2 fruit fly cellular contexts compared by ENCODE assay signal in genomic region chr2L:8071112-8071976, dm6.
A peak's percentile ranks its signal among the peaks of the same experiment; 100 is the strongest.
TF ChIP-seq lines count a peak whose summit lies in the region.

Gene poe, minus strand, starts transcription at chr2L:8071624.

TF ChIP-seq in whole organism, embryonic, 481 proteins besides CTCF, POLR2A, EP300 and RAD21 (continued from another document and continues in another):
- no peak for TF ChIP-seq Pdp1 (GFP tag; optimal IDR thresholded peaks at IDR 0.05; lab: Kevin White, UChicago)
- TF ChIP-seq danr (GFP tag; IDR thresholded peaks at IDR 0.05; lab: Robert Waterston, UW), result peak; percentile 10; the same call in 1 of the 2 replicates
- TF ChIP-seq Hr3 (GFP tag; optimal IDR thresholded peaks at IDR 0.05; lab: Kevin White, UChicago), result peak; percentile 46
- TF ChIP-seq ci (GFP tag; IDR thresholded peaks at IDR 0.05; lab: Robert Waterston, UW), result peak; percentile 56; the same call in 1 of the 3 replicates
- peak; percentile 40 for TF ChIP-seq CoRest (tag; optimal IDR thresholded peaks at IDR 0.05; lab: Kevin White, UChicago)
- TF ChIP-seq CG14710 (tag; optimal IDR thresholded peaks at IDR 0.05; lab: Kevin White, UChicago), result peak; percentile 96
- peak; percentile 21 for TF ChIP-seq Six4 (GFP tag; optimal IDR thresholded peaks at IDR 0.05; lab: Kevin White, UChicago)
- peak; percentile 49; the same call in 1 of the 2 replicates for TF ChIP-seq CG11085 (GFP tag; IDR thresholded peaks at IDR 0.05; lab: Robert Waterston, UW)
- no peak for TF ChIP-seq CG15011 (GFP tag; optimal IDR thresholded peaks at IDR 0.05; lab: Kevin White, UChicago)
- TF ChIP-seq Mrtf (GFP tag; IDR thresholded peaks at IDR 0.05; lab: Robert Waterston, UW), result no peak
- TF ChIP-seq mld (GFP tag; IDR thresholded peaks at IDR 0.05; lab: Robert Waterston, UW; ENCODE audit: partially characterized antibody), result peak; percentile 41; the same call in 1 of the 3 replicates
- peak; percentile 16 for TF ChIP-seq caup (GFP tag; optimal IDR thresholded peaks at IDR 0.05; lab: Kevin White, UChicago; ENCODE audit: severe bottlenecking)
- peak; percentile 83 for TF ChIP-seq row (GFP tag; IDR thresholded peaks at IDR 0.05; lab: Robert Waterston, UW)
- peak; percentile 56; the same call in 1 of the 2 replicates for TF ChIP-seq Awh (GFP tag; IDR thresholded peaks at IDR 0.05; lab: Robert Waterston, UW)
- peak; percentile 74 for TF ChIP-seq Ptx1 (GFP tag; IDR thresholded peaks at IDR 0.05; lab: Robert Waterston, UW)
- TF ChIP-seq abd-A (tag; optimal IDR thresholded peaks at IDR 0.05; lab: Kevin White, UChicago), result no peak
- peak; percentile 59 for TF ChIP-seq Dek (tag; optimal IDR thresholded peaks at IDR 0.05; lab: Kevin White, UChicago)
- TF ChIP-seq CG9727 (GFP tag; optimal IDR thresholded peaks at IDR 0.05; lab: Kevin White, UChicago), result peak; percentile 49
- peak; percentile 70 for TF ChIP-seq E2f1 (GFP tag; IDR thresholded peaks at IDR 0.05; lab: Robert Waterston, UW)
- TF ChIP-seq B-H1 (GFP tag; IDR thresholded peaks at IDR 0.05; lab: Robert Waterston, UW), result peak; percentile 48; the same call in 2 of the 3 replicates
- peak; percentile 74 for TF ChIP-seq MBD-R2 (GFP tag; IDR thresholded peaks at IDR 0.05; lab: Robert Waterston, UW)
- TF ChIP-seq aop (GFP tag; IDR thresholded peaks at IDR 0.05; lab: Robert Waterston, UW), result no peak
- peak; percentile 38 for TF ChIP-seq cwo (GFP tag; optimal IDR thresholded peaks at IDR 0.05; lab: Kevin White, UChicago)
- no peak for TF ChIP-seq Trl (optimal IDR thresholded peaks at IDR 0.05; lab: Kevin White, UChicago)
- TF ChIP-seq Trl (GFP tag; optimal IDR thresholded peaks at IDR 0.05; lab: Kevin White, UChicago), result no peak
- peak; percentile 81 for TF ChIP-seq CG12391 (tag; optimal IDR thresholded peaks at IDR 0.05; lab: Kevin White, UChicago)
- no peak for TF ChIP-seq CG18764 (GFP tag; optimal IDR thresholded peaks at IDR 0.05; lab: Kevin White, UChicago)
- peak; percentile 84 for TF ChIP-seq Abd-B (GFP tag; optimal IDR thresholded peaks at IDR 0.05; lab: Kevin White, UChicago)
- TF ChIP-seq nom (GFP tag; optimal IDR thresholded peaks at IDR 0.05; lab: Kevin White, UChicago), result no peak
- TF ChIP-seq dpn (GFP tag; optimal IDR thresholded peaks at IDR 0.05; lab: Kevin White, UChicago), result no peak
- TF ChIP-seq CG8359 (GFP tag; optimal IDR thresholded peaks at IDR 0.05; lab: Kevin White, UChicago; ENCODE audit: borderline replicate concordance), result peak; percentile 15
- TF ChIP-seq CG7928 (GFP tag; optimal IDR thresholded peaks at IDR 0.05; lab: Kevin White, UChicago), result peak; percentile 85
- TF ChIP-seq ssp (GFP tag; IDR thresholded peaks at IDR 0.05; lab: Robert Waterston, UW), result peak; percentile 48; the same call in 1 of the 2 replicates
- peak; percentile 23; the same call in 1 of the 2 replicates for TF ChIP-seq amos (GFP tag; IDR thresholded peaks at IDR 0.05; lab: Robert Waterston, UW; ENCODE audit: partially characterized antibody)
- no peak for TF ChIP-seq CG3726 (GFP tag; IDR thresholded peaks at IDR 0.05; lab: Robert Waterston, UW)
- peak; percentile 75 to 93 for TF ChIP-seq crp (GFP tag; optimal IDR thresholded peaks at IDR 0.05; lab: Kevin White, UChicago)
- no peak for TF ChIP-seq pros (GFP tag; optimal IDR thresholded peaks at IDR 0.05; lab: Kevin White, UChicago)
- TF ChIP-seq crol (GFP tag; IDR thresholded peaks at IDR 0.05; lab: Robert Waterston, UW), result no peak
- 0 out of 2 replicates have a peak, but pooled peaks have one; percentile 21 for TF ChIP-seq Taf1 (GFP tag; IDR thresholded peaks at IDR 0.05; lab: Robert Waterston, UW)
- peak; percentile 32 for TF ChIP-seq CG12299 (tag; optimal IDR thresholded peaks at IDR 0.05; lab: Kevin White, UChicago)
- TF ChIP-seq E2f2 (GFP tag; IDR thresholded peaks at IDR 0.05; lab: Robert Waterston, UW), result no peak; the same call in 1 of the 2 replicates
- TF ChIP-seq Gug (GFP tag; IDR thresholded peaks at IDR 0.05; lab: Robert Waterston, UW), result no peak
- no peak for TF ChIP-seq CG7963 (GFP tag; IDR thresholded peaks at IDR 0.05; lab: Robert Waterston, UW; ENCODE audit: partially characterized antibody)
- peak; percentile 44 for TF ChIP-seq CG2116 (GFP tag; optimal IDR thresholded peaks at IDR 0.05; lab: Kevin White, UChicago)
- no peak for TF ChIP-seq CG7372 (GFP tag; IDR thresholded peaks at IDR 0.05; lab: Robert Waterston, UW)
- peak; percentile 17; the same call in 1 of the 3 replicates for TF ChIP-seq croc (GFP tag; conservative IDR thresholded peaks at IDR 0.05; lab: Robert Waterston, UW)
- no peak for TF ChIP-seq CG1024 (GFP tag; IDR thresholded peaks at IDR 0.05; lab: Robert Waterston, UW)
- TF ChIP-seq lilli (GFP tag; optimal IDR thresholded peaks at IDR 0.05; lab: Kevin White, UChicago), result no peak
- TF ChIP-seq psq (GFP tag; optimal IDR thresholded peaks at IDR 0.05; lab: Kevin White, UChicago), result peak; percentile 7
- TF ChIP-seq YL-1 (GFP tag; optimal IDR thresholded peaks at IDR 0.05; lab: Kevin White, UChicago), result peak; percentile 69
- peak; percentile 53 for TF ChIP-seq CG9932 (GFP tag; IDR thresholded peaks at IDR 0.05; lab: Robert Waterston, UW)
- peak; percentile 62 for TF ChIP-seq trem (tag; optimal IDR thresholded peaks at IDR 0.05; lab: Kevin White, UChicago)
- no peak for TF ChIP-seq Sox100B (GFP tag; optimal IDR thresholded peaks at IDR 0.05; lab: Kevin White, UChicago)
- TF ChIP-seq slbo (GFP tag; IDR thresholded peaks at IDR 0.05; lab: Robert Waterston, UW), result peak; percentile 59
- TF ChIP-seq dati (GFP tag; IDR thresholded peaks at IDR 0.05; lab: Robert Waterston, UW), result no peak
- no peak for TF ChIP-seq CG6654 (GFP tag; optimal IDR thresholded peaks at IDR 0.05; lab: Kevin White, UChicago)
- no peak for TF ChIP-seq fd64A (GFP tag; optimal IDR thresholded peaks at IDR 0.05; lab: Kevin White, UChicago)
- no peak; the same call in 2 of the 3 replicates for TF ChIP-seq CG34422 (GFP tag; IDR thresholded peaks at IDR 0.05; lab: Robert Waterston, UW)
- peak; percentile 81 for TF ChIP-seq gfzf (GFP tag; optimal IDR thresholded peaks at IDR 0.05; lab: Kevin White, UChicago)
- TF ChIP-seq Bteb2 (GFP tag; optimal IDR thresholded peaks at IDR 0.05; lab: Kevin White, UChicago), result no peak
- TF ChIP-seq eve (GFP tag; optimal IDR thresholded peaks at IDR 0.05; lab: Kevin White, UChicago), result no peak
- TF ChIP-seq zf30C (GFP tag; optimal IDR thresholded peaks at IDR 0.05; lab: Kevin White, UChicago), result peak; percentile 88
- TF ChIP-seq CG2199 (GFP tag; IDR thresholded peaks at IDR 0.05; lab: Robert Waterston, UW), result no peak
- no peak for TF ChIP-seq CG6175 (GFP tag; IDR thresholded peaks at IDR 0.05; lab: Robert Waterston, UW)
- TF ChIP-seq CG4820 (GFP tag; optimal IDR thresholded peaks at IDR 0.05; lab: Kevin White, UChicago), result no peak

TF ChIP-seq in whole organism, prepupa, 60 proteins besides CTCF, POLR2A, EP300 and RAD21 (continued from another document):
- no peak for TF ChIP-seq Met (GFP tag; optimal IDR thresholded peaks at IDR 0.05; lab: Kevin White, UChicago)
- peak; percentile 29 for TF ChIP-seq CG10631 (GFP tag; optimal IDR thresholded peaks at IDR 0.05; lab: Kevin White, UChicago)
- TF ChIP-seq cyc (GFP tag; optimal IDR thresholded peaks at IDR 0.05; lab: Kevin White, UChicago), result no peak
- no peak for TF ChIP-seq Sox14 (GFP tag; optimal IDR thresholded peaks at IDR 0.05; lab: Kevin White, UChicago)
- no peak for TF ChIP-seq achi (GFP tag; optimal IDR thresholded peaks at IDR 0.05; lab: Kevin White, UChicago)
- no peak for TF ChIP-seq CG3919 (GFP tag; optimal IDR thresholded peaks at IDR 0.05; lab: Kevin White, UChicago)
- no peak for TF ChIP-seq CG16779 (tag; optimal IDR thresholded peaks at IDR 0.05; lab: Kevin White, UChicago)
- peak; percentile 65; the same call in 1 of the 3 replicates for TF ChIP-seq CG6163 (GFP tag; IDR thresholded peaks at IDR 0.05; lab: Robert Waterston, UW)
- no peak for TF ChIP-seq CG6276 (GFP tag; optimal IDR thresholded peaks at IDR 0.05; lab: Kevin White, UChicago)
- no peak for TF ChIP-seq CG10669 (GFP tag; optimal IDR thresholded peaks at IDR 0.05; lab: Kevin White, UChicago)
- no peak for TF ChIP-seq fd85E (GFP tag; optimal IDR thresholded peaks at IDR 0.05; lab: Kevin White, UChicago)
- TF ChIP-seq CG11294 (GFP tag; IDR thresholded peaks at IDR 0.05; lab: Robert Waterston, UW), result peak; percentile 41
- TF ChIP-seq Gug (GFP tag; IDR thresholded peaks at IDR 0.05; lab: Robert Waterston, UW), result 0 out of 2 replicates have a peak, but pooled peaks have one; percentile 15
- TF ChIP-seq CG15336 (GFP tag; IDR thresholded peaks at IDR 0.05; lab: Robert Waterston, UW), result peak; percentile 73
- no peak for TF ChIP-seq CG4318 (GFP tag; optimal IDR thresholded peaks at IDR 0.05; lab: Kevin White, UChicago)
- TF ChIP-seq net (GFP tag; optimal IDR thresholded peaks at IDR 0.05; lab: Kevin White, UChicago), result no peak
- TF ChIP-seq Hr39 (GFP tag; optimal IDR thresholded peaks at IDR 0.05; lab: Kevin White, UChicago), result no peak
- TF ChIP-seq CG11762 (GFP tag; optimal IDR thresholded peaks at IDR 0.05; lab: Kevin White, UChicago; ENCODE audit: insufficient read depth), result no peak
- no peak for TF ChIP-seq Ets21C (GFP tag; optimal IDR thresholded peaks at IDR 0.05; lab: Kevin White, UChicago)
- TF ChIP-seq Blimp-1 (GFP tag; optimal IDR thresholded peaks at IDR 0.05; lab: Kevin White, UChicago), result no peak
- TF ChIP-seq spab (GFP tag; optimal IDR thresholded peaks at IDR 0.05; lab: Kevin White, UChicago), result no peak
- TF ChIP-seq Sox15 (GFP tag; optimal IDR thresholded peaks at IDR 0.05; lab: Kevin White, UChicago), result no peak
- no peak for TF ChIP-seq CG9139 (GFP tag; optimal IDR thresholded peaks at IDR 0.05; lab: Kevin White, UChicago)
- no peak for TF ChIP-seq CG32006 (GFP tag; optimal IDR thresholded peaks at IDR 0.05; lab: Kevin White, UChicago)
- peak; percentile 69 for TF ChIP-seq CG3032 (tag; optimal IDR thresholded peaks at IDR 0.05; lab: Kevin White, UChicago)
- no peak for TF ChIP-seq dac (GFP tag; optimal IDR thresholded peaks at IDR 0.05; lab: Kevin White, UChicago)
- TF ChIP-seq vri (GFP tag; optimal IDR thresholded peaks at IDR 0.05; lab: Kevin White, UChicago), result no peak
- no peak for TF ChIP-seq acj6 (GFP tag; optimal IDR thresholded peaks at IDR 0.05; lab: Kevin White, UChicago)
- no peak for TF ChIP-seq Lpt (GFP tag; optimal IDR thresholded peaks at IDR 0.05; lab: Kevin White, UChicago)
- TF ChIP-seq dsx (GFP tag; optimal IDR thresholded peaks at IDR 0.05; lab: Kevin White, UChicago; ENCODE audit: poor library complexity, severe bottlenecking), result no peak
- TF ChIP-seq Eip78C (GFP tag; lab: Kevin White, UChicago), result no peak
- no peak for TF ChIP-seq fd59A (GFP tag; optimal IDR thresholded peaks at IDR 0.05; lab: Kevin White, UChicago)
- no peak for TF ChIP-seq fkh (GFP tag; optimal IDR thresholded peaks at IDR 0.05; lab: Kevin White, UChicago)
- no peak for TF ChIP-seq Ets96B (tag; optimal IDR thresholded peaks at IDR 0.05; lab: Kevin White, UChicago)
- TF ChIP-seq CG8319 (GFP tag; optimal IDR thresholded peaks at IDR 0.05; lab: Kevin White, UChicago), result no peak
- no peak for TF ChIP-seq CG31627 (GFP tag; optimal IDR thresholded peaks at IDR 0.05; lab: Kevin White, UChicago)
- TF ChIP-seq CG7368 (GFP tag; optimal IDR thresholded peaks at IDR 0.05; lab: Kevin White, UChicago), result no peak
- peak; percentile 1 for TF ChIP-seq esn (GFP tag; optimal IDR thresholded peaks at IDR 0.05; lab: Kevin White, UChicago)
- TF ChIP-seq CG34406 (GFP tag; optimal IDR thresholded peaks at IDR 0.05; lab: Kevin White, UChicago), result no peak
